Fruit fly (Drosophila melanogaster) whole organism, embryonic: ENCODE results near the gene CRIF.

Experiments used
- Abd-B ChIP-seq: fragments of 200-800 bp; sonication (Bioruptor generic); optimal IDR thresholded peaks from 2 replicates; lab custom pipeline; 2018; ENCODE audit warnings: missing biosample characterization, mild to moderate bottlenecking, missing genetic modification characterization, moderate library complexity
- Atf3 ChIP-seq: fragments of 200-800 bp; sonication (Bioruptor generic); optimal IDR thresholded peaks from 3 replicates; lab custom pipeline; 2016; ENCODE audit warnings: missing biosample characterization, missing genetic modification characterization
- B-H1 ChIP-seq: fragments of 200-800 bp; sonication (Bioruptor generic); IDR thresholded peaks from 3 replicates; pipeline ENCODE4 v1.3.6; 2022; ENCODE audit warnings: missing biosample characterization, missing genetic modification characterization
- CG10209 ChIP-seq: fragments of 200-800 bp; sonication (Bioruptor generic); optimal IDR thresholded peaks from 3 replicates; lab custom pipeline; 2017; ENCODE audit warnings: missing biosample characterization, mild to moderate bottlenecking, missing genetic modification characterization, missing genetic modification reagents
- CG1024 ChIP-seq: fragments of 200-800 bp; sonication (Bioruptor generic); IDR thresholded peaks from 2 replicates; pipeline ENCODE4 v1.3.6; 2022; ENCODE audit warnings: missing biosample characterization, missing genetic modification characterization
- CG11398 ChIP-seq: fragments of 200-800 bp; sonication (Bioruptor generic); optimal IDR thresholded peaks from 2 replicates; lab custom pipeline; 2016; ENCODE audit warnings: missing biosample characterization, missing genetic modification characterization
- CG13424 ChIP-seq: fragments of 200-800 bp; sonication (Bioruptor generic); optimal IDR thresholded peaks from 2 replicates; lab custom pipeline; 2019; ENCODE audit warnings: missing biosample characterization, mild to moderate bottlenecking, missing genetic modification characterization, moderate library complexity
- CG15011 ChIP-seq: fragments of 200-800 bp; sonication (Bioruptor generic); optimal IDR thresholded peaks from 3 replicates; lab custom pipeline; 2018; ENCODE audit warnings: missing biosample characterization, mild to moderate bottlenecking, missing genetic modification characterization
- CG15073 ChIP-seq: fragments of 200-800 bp; sonication (Bioruptor generic); optimal IDR thresholded peaks from 2 replicates; lab custom pipeline; 2016; ENCODE audit warnings: missing biosample characterization, missing genetic modification characterization
- CG1647 ChIP-seq: fragments of 200-800 bp; sonication (Bioruptor generic); optimal IDR thresholded peaks from 3 replicates; lab custom pipeline; 2016; ENCODE audit warnings: missing biosample characterization, missing genetic modification characterization
- CG18262 ChIP-seq: fragments of 200-800 bp; optimal IDR thresholded peaks from 3 replicates; lab custom pipeline; 2019; ENCODE audit warnings: missing biosample characterization, mild to moderate bottlenecking, missing genetic modification characterization, moderate library complexity
- CG18476 ChIP-seq: fragments of 200-800 bp; sonication (Bioruptor generic); optimal IDR thresholded peaks from 2 replicates; lab custom pipeline; 2016; ENCODE audit warnings: missing biosample characterization, mild to moderate bottlenecking, missing genetic modification characterization
- CG18599 ChIP-seq: fragments of 200-800 bp; sonication (Bioruptor generic); optimal IDR thresholded peaks from 3 replicates; lab custom pipeline; 2017; ENCODE audit warnings: missing biosample characterization, missing genetic modification characterization, mild to moderate bottlenecking, moderate library complexity, missing genetic modification reagents
- CG2199 ChIP-seq: fragments of 200-800 bp; sonication (Bioruptor generic); IDR thresholded peaks from 3 replicates; pipeline ENCODE4 v1.3.6; 2022; ENCODE audit warnings: missing biosample characterization, missing genetic modification characterization
- CG2712 ChIP-seq: fragments of 200-800 bp; optimal IDR thresholded peaks from 3 replicates; lab custom pipeline; 2019; ENCODE audit warnings: missing biosample characterization, mild to moderate bottlenecking, missing genetic modification characterization, moderate library complexity
- CG31441 ChIP-seq: fragments of 200-800 bp; sonication (Bioruptor generic); IDR thresholded peaks from 2 replicates; pipeline ENCODE4 v1.3.6; 2022; ENCODE audit warnings: missing biosample characterization, missing genetic modification characterization
- CG32772 ChIP-seq: fragments of 200-800 bp; sonication (Bioruptor generic); IDR thresholded peaks from 2 replicates; pipeline ENCODE4 v1.3.6; 2022; ENCODE audit warnings: missing biosample characterization, missing genetic modification characterization
- CG33557 ChIP-seq: fragments of 200-800 bp; sonication (Bioruptor generic); optimal IDR thresholded peaks from 2 replicates; lab custom pipeline; 2019; ENCODE audit warnings: missing biosample characterization, mild to moderate bottlenecking, missing genetic modification characterization, moderate library complexity
- CG34422 ChIP-seq: fragments of 200-800 bp; sonication (Bioruptor generic); IDR thresholded peaks from 3 replicates; pipeline ENCODE4 v1.3.6; 2022; ENCODE audit warnings: missing biosample characterization, missing genetic modification characterization
- CG42726 ChIP-seq: fragments of 200-800 bp; sonication (Bioruptor generic); IDR thresholded peaks from 2 replicates; pipeline ENCODE4 v1.3.6; 2022; ENCODE audit warnings: missing biosample characterization, missing genetic modification characterization; ENCODE audit not compliant: partially characterized antibody
- CG6175 ChIP-seq: fragments of 200-800 bp; sonication (Bioruptor generic); IDR thresholded peaks from 3 replicates; pipeline ENCODE4 v1.3.6; 2022; ENCODE audit warnings: missing biosample characterization, missing genetic modification characterization
- CG6683 ChIP-seq: fragments of 200-800 bp; sonication (Bioruptor generic); optimal IDR thresholded peaks from 2 replicates; lab custom pipeline; 2017; ENCODE audit warnings: missing biosample characterization, mild to moderate bottlenecking, missing genetic modification characterization, missing genetic modification reagents
- CG6689 ChIP-seq: fragments of 200-800 bp; sonication (Bioruptor generic); IDR thresholded peaks from 2 replicates; pipeline ENCODE4 v1.3.6; 2022; ENCODE audit warnings: missing biosample characterization, missing genetic modification characterization
- CG9215 ChIP-seq: fragments of 200-800 bp; sonication (Bioruptor generic); IDR thresholded peaks from 2 replicates; pipeline ENCODE4 v1.3.6; 2022; ENCODE audit warnings: missing biosample characterization, missing genetic modification characterization
- CG9609 ChIP-seq: fragments of 200-800 bp; sonication (Bioruptor generic); optimal IDR thresholded peaks from 3 replicates; lab custom pipeline; 2016; ENCODE audit warnings: missing biosample characterization, missing genetic modification characterization
- Dip2 ChIP-seq: fragments of 200-800 bp; sonication (Bioruptor generic); IDR thresholded peaks from 2 replicates; pipeline ENCODE4 v1.3.6; 2022; ENCODE audit warnings: missing biosample characterization, missing genetic modification characterization
- Mrtf ChIP-seq: fragments of 200-800 bp; sonication (Bioruptor generic); IDR thresholded peaks from 3 replicates; pipeline ENCODE4 v1.3.6; 2022; ENCODE audit warnings: missing biosample characterization, missing genetic modification characterization
- NFAT ChIP-seq: fragments of 200-800 bp; sonication (Bioruptor generic); IDR thresholded peaks from 2 replicates; pipeline ENCODE4 v1.3.6; 2022; ENCODE audit warnings: missing biosample characterization, missing genetic modification characterization
- NK7.1 ChIP-seq: fragments of 200-800 bp; sonication (Bioruptor generic); optimal IDR thresholded peaks from 3 replicates; lab custom pipeline; 2016; ENCODE audit warnings: missing biosample characterization, missing genetic modification characterization
- Xrp1 ChIP-seq: fragments of 200-800 bp; sonication (Bioruptor generic); IDR thresholded peaks from 2 replicates; pipeline ENCODE4 v1.3.6; 2022; ENCODE audit warnings: missing biosample characterization, missing genetic modification characterization
- amos ChIP-seq: fragments of 200-800 bp; sonication (Bioruptor generic); IDR thresholded peaks from 2 replicates; pipeline ENCODE4 v1.3.6; 2022; ENCODE audit warnings: missing biosample characterization, missing genetic modification characterization; ENCODE audit not compliant: partially characterized antibody
- ash1 ChIP-seq: fragments of 200-800 bp; sonication (Bioruptor generic); optimal IDR thresholded peaks from 2 replicates; lab custom pipeline; 2018; ENCODE audit warnings: missing biosample characterization, mild to moderate bottlenecking, missing genetic modification characterization
- bigmax ChIP-seq: fragments of 200-800 bp; sonication (Bioruptor generic); optimal IDR thresholded peaks from 2 replicates; lab custom pipeline; 2018; ENCODE audit warnings: missing biosample characterization, mild to moderate bottlenecking, missing genetic modification characterization
- croc ChIP-seq: fragments of 200-800 bp; sonication (Bioruptor generic); conservative IDR thresholded peaks from 3 replicates; pipeline ENCODE4 v1.3.6; 2022; ENCODE audit warnings: missing biosample characterization, missing genetic modification characterization
- crol ChIP-seq: fragments of 200-800 bp; sonication (Bioruptor generic); IDR thresholded peaks from 2 replicates; pipeline ENCODE4 v1.3.6; 2022; ENCODE audit warnings: missing biosample characterization, missing genetic modification characterization
- ems ChIP-seq: fragments of 200-800 bp; sonication (Bioruptor generic); optimal IDR thresholded peaks from 3 replicates; lab custom pipeline; 2016; ENCODE audit warnings: missing biosample characterization, missing genetic modification characterization
- gfzf ChIP-seq: fragments of 200-800 bp; sonication (Bioruptor generic); optimal IDR thresholded peaks from 2 replicates; lab custom pipeline; 2016; ENCODE audit warnings: missing biosample characterization, mild to moderate bottlenecking, missing genetic modification characterization, moderate library complexity
- hb ChIP-seq: fragments of 200-800 bp; sonication (Bioruptor generic); IDR thresholded peaks from 3 replicates; pipeline ENCODE4 v1.3.6; 2022; ENCODE audit warnings: missing biosample characterization, missing genetic modification characterization; ENCODE audit not compliant: partially characterized antibody
- hkb ChIP-seq, 2 experiments: fragments of 200-800 bp in 1 of 2; fragments of >200 bp in 1 of 2; sonication (Bioruptor generic) in 1 of 2; IDR thresholded peaks in 1 of 2; optimal IDR thresholded peaks in 1 of 2; 2 replicates each; pipeline versions ENCODE4 v1.3.6 to Lab custom; 2017 to 2022; ENCODE audit warnings: missing biosample characterization in 1 of 2, missing genetic modification characterization in 1 of 2
- jigr1 ChIP-seq: fragments of 200-800 bp; sonication (Bioruptor generic); IDR thresholded peaks from 3 replicates; pipeline ENCODE4 v1.3.6; 2022; ENCODE audit warnings: missing biosample characterization, missing genetic modification characterization
- kah ChIP-seq: fragments of 200-800 bp; sonication (Bioruptor generic); optimal IDR thresholded peaks from 2 replicates; lab custom pipeline; 2018; ENCODE audit warnings: missing biosample characterization, mild to moderate bottlenecking, missing genetic modification characterization
- lmd ChIP-seq: fragments of 200-800 bp; sonication (Bioruptor generic); IDR thresholded peaks from 2 replicates; pipeline ENCODE4 v1.3.6; 2022; ENCODE audit warnings: missing biosample characterization, missing genetic modification characterization
- mam ChIP-seq: fragments of 200-800 bp; sonication (Bioruptor generic); optimal IDR thresholded peaks from 3 replicates; lab custom pipeline; 2016; ENCODE audit warnings: missing biosample characterization, missing genetic modification characterization
- pita ChIP-seq: fragments of 200-800 bp; sonication (Bioruptor generic); optimal IDR thresholded peaks from 2 replicates; lab custom pipeline; 2017; ENCODE audit warnings: missing biosample characterization, mild to moderate bottlenecking, missing genetic modification characterization
- pum ChIP-seq: fragments of 200-800 bp; sonication (Bioruptor generic); optimal IDR thresholded peaks from 2 replicates; lab custom pipeline; 2016; ENCODE audit warnings: missing biosample characterization, missing genetic modification characterization
- so ChIP-seq: fragments of 200-800 bp; sonication (Bioruptor generic); IDR thresholded peaks from 3 replicates; pipeline ENCODE4 v1.3.6; 2022; ENCODE audit warnings: missing biosample characterization, missing genetic modification characterization
- tap ChIP-seq: fragments of 200-800 bp; optimal IDR thresholded peaks from 3 replicates; lab custom pipeline; 2019; ENCODE audit warnings: missing biosample characterization, mild to moderate bottlenecking, missing genetic modification characterization, moderate library complexity
- zfh2 ChIP-seq: fragments of 200-800 bp; sonication (Bioruptor generic); optimal IDR thresholded peaks from 2 replicates; lab custom pipeline; 2016; ENCODE audit warnings: missing biosample characterization, missing genetic modification characterization

CRIF gene

dm6 chr3L:21539245-21540196 is 29.2 kb downstream of the CRIF start, which contains the start of the genes COX8 and VhaM9.7-b (continued):
- TF ChIP-seq CG9215 = no peak
- no peak for TF ChIP-seq Atf3 (GFP tag; lab: Kevin White, UChicago)
- TF ChIP-seq pum (GFP tag; lab: Kevin White, UChicago) = peak; percentile 62
- TF ChIP-seq bigmax (GFP tag; lab: Kevin White, UChicago) = peak; percentile 88
- TF ChIP-seq Abd-B (GFP tag; lab: Kevin White, UChicago) = no peak
- TF ChIP-seq CG32772 (GFP tag; lab: Robert Waterston, UW) = no peak; the same call in 1 of the 2 replicates
- TF ChIP-seq CG15011 (GFP tag; lab: Kevin White, UChicago) = no peak
- 0 out of 3 replicates have a peak, but pooled peaks have one; percentile 54 for TF ChIP-seq hb (GFP tag; lab: Robert Waterston, UW)
- no peak for TF ChIP-seq ash1 (GFP tag; lab: Kevin White, UChicago)
- TF ChIP-seq CG18262 (tag; lab: Kevin White, UChicago) = no peak
- TF ChIP-seq CG31441 (GFP tag; lab: Robert Waterston, UW) = no peak
- TF ChIP-seq CG15073 (GFP tag; lab: Kevin White, UChicago) = no peak
- peak; percentile 32 for TF ChIP-seq CG33557 (GFP tag; lab: Kevin White, UChicago)
- no peak for TF ChIP-seq B-H1 (GFP tag; lab: Robert Waterston, UW)
- TF ChIP-seq lmd (GFP tag; lab: Robert Waterston, UW) = peak; percentile 62; the same call in 1 of the 2 replicates
- no peak for TF ChIP-seq CG18599
- TF ChIP-seq mam (GFP tag; lab: Kevin White, UChicago) = peak; percentile 83
- peak; percentile 10 for TF ChIP-seq kah (GFP tag; lab: Kevin White, UChicago)
- TF ChIP-seq NFAT (GFP tag; lab: Robert Waterston, UW) = no peak; the same call in 1 of the 2 replicates
- TF ChIP-seq CG34422 = peak; percentile 66
- TF ChIP-seq CG9609 = peak; percentile 25
- TF ChIP-seq gfzf (GFP tag; lab: Kevin White, UChicago) = peak; percentile 69
- no peak for TF ChIP-seq hkb (optimal IDR thresholded peaks at IDR 0.05; lab: Kevin White, UChicago)
- peak; percentile 27; the same call in 1 of the 2 replicates for TF ChIP-seq hkb (GFP tag; IDR thresholded peaks at IDR 0.05; lab: Robert Waterston, UW)
- TF ChIP-seq CG6689 = peak; percentile 95
- TF ChIP-seq jigr1 (GFP tag; lab: Robert Waterston, UW) = peak; percentile 34; the same call in 1 of the 3 replicates
- peak; percentile 10; the same call in 1 of the 2 replicates for TF ChIP-seq Xrp1 (GFP tag; lab: Robert Waterston, UW)
- TF ChIP-seq zfh2 (GFP tag; lab: Kevin White, UChicago) = peak; percentile 78
- peak; percentile 14 for TF ChIP-seq CG18476 (GFP tag; lab: Kevin White, UChicago)
- peak; percentile 40 for TF ChIP-seq ems (GFP tag; lab: Kevin White, UChicago)
- no peak for TF ChIP-seq CG10209 (GFP tag; lab: Kevin White, UChicago)
- TF ChIP-seq NK7.1 (GFP tag; lab: Kevin White, UChicago) = no peak
- TF ChIP-seq CG6683 (GFP tag; lab: Kevin White, UChicago) = no peak
- 0 out of 3 replicates have a peak, but pooled peaks have one; percentile 15 for TF ChIP-seq croc (GFP tag; lab: Robert Waterston, UW)
- TF ChIP-seq CG6175 = no peak
- peak; percentile 70 for TF ChIP-seq CG13424 (tag; lab: Kevin White, UChicago)
- no peak for TF ChIP-seq so
- no peak for TF ChIP-seq Mrtf
- no peak for TF ChIP-seq Dip2 (GFP tag; lab: Robert Waterston, UW)
- no peak for TF ChIP-seq CG11398
- peak; percentile 79 for TF ChIP-seq CG42726 (GFP tag; lab: Robert Waterston, UW)
- no peak for TF ChIP-seq pita (GFP tag; lab: Kevin White, UChicago)
- no peak for TF ChIP-seq crol (GFP tag; lab: Robert Waterston, UW)
- TF ChIP-seq tap = no peak
- TF ChIP-seq CG1647 (GFP tag; lab: Kevin White, UChicago) = peak; percentile 25
- peak; percentile 72 for TF ChIP-seq amos
- TF ChIP-seq CG2199 (GFP tag; lab: Robert Waterston, UW) = peak; percentile 57; the same call in 1 of the 3 replicates
- TF ChIP-seq CG2712 (tag; lab: Kevin White, UChicago) = peak; percentile 71
- TF ChIP-seq CG1024 (GFP tag; lab: Robert Waterston, UW) = 0 out of 2 replicates have a peak, but pooled peaks have one; percentile 16
